Worm (Caenorhabditis elegans) whole organism, early embryonic: ENCODE data around the gene T06E6.10.

Experiments
- B0310.2 ChIP-seq: sonication (generic microtip); optimal IDR thresholded peaks from 2 replicates; lab custom pipeline; 2016; ENCODE audit warnings: mild to moderate bottlenecking, missing genetic modification characterization, missing compliant biosample characterization
- aly-1 ChIP-seq: sonication (generic microtip); optimal IDR thresholded peaks from 2 replicates; lab custom pipeline; 2016; ENCODE audit warnings: missing genetic modification characterization, missing compliant biosample characterization
- ama-1 ChIP-seq: fragments of 150-350 bp; optimal IDR thresholded peaks from 2 replicates; lab custom pipeline; 2014
- ceh-13 ChIP-seq: fragments of 200-800 bp; sonication (Bioruptor generic); optimal IDR thresholded peaks from 2 replicates; lab custom pipeline; 2018; ENCODE audit warnings: mild to moderate bottlenecking, missing genetic modification characterization, missing compliant biosample characterization
- ets-7 ChIP-seq: sonication (generic microtip); optimal IDR thresholded peaks from 2 replicates; lab custom pipeline; 2016; ENCODE audit warnings: missing genotype, missing genetic modification characterization, missing compliant biosample characterization
- flt-1 ChIP-seq: fragments of 200-800 bp; sonication (Bioruptor generic); IDR thresholded peaks from 2 replicates; pipeline ENCODE4 v1.3.6; 2022; ENCODE audit warnings: missing genetic modification characterization, missing compliant biosample characterization
- hmg-4 ChIP-seq: fragments of 200-800 bp; sonication (Bioruptor generic); optimal IDR thresholded peaks from 2 replicates; lab custom pipeline; 2018; ENCODE audit warnings: mild to moderate bottlenecking, missing genetic modification characterization, missing compliant biosample characterization
- hnd-1 ChIP-seq: sonication (generic microtip); optimal IDR thresholded peaks from 2 replicates; lab custom pipeline; 2016; ENCODE audit warnings: missing genetic modification characterization, missing compliant biosample characterization
- pes-1 ChIP-seq: fragments of 200-800 bp; sonication (Bioruptor generic); IDR thresholded peaks from 2 replicates; pipeline ENCODE4 v1.3.6; 2022; ENCODE audit warnings: missing genetic modification reagents, missing genetic modification characterization, missing compliant biosample characterization
- scrt-1 ChIP-seq: fragments of 200-800 bp; sonication (Bioruptor generic); IDR thresholded peaks from 2 replicates; pipeline ENCODE4 v1.3.6; 2022; ENCODE audit warnings: missing genetic modification characterization, missing compliant biosample characterization
- tbx-37 ChIP-seq: fragments of 200-800 bp; sonication (Bioruptor generic); conservative IDR thresholded peaks from 2 replicates; pipeline ENCODE4 v1.3.6; 2022; ENCODE audit warnings: missing genetic modification reagents, missing genetic modification characterization, missing compliant biosample characterization
- tra-4 ChIP-seq: sonication (generic microtip); optimal IDR thresholded peaks from 2 replicates; lab custom pipeline; 2017; ENCODE audit warnings: missing genetic modification characterization, missing compliant biosample characterization

DNA sequence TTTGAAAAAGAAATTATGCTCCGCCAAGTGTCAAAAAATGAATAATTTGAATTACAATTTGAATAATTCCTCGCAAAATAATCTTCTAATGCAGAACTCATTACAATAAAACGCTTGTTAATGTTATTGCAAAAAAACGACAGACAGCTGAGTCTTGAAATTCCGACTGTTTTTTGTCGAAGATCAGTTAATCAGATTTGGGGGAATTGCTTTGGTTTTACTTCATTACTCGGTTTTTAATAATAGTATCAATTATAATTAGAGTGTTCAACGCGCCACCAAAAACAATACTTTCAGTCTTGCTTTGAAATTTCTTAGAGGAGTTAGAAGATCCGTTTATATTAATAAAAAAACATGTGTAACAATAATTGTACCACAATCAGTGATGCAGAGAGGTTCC lies 40.0 kb upstream of the T06E6.10 start, which contains the start of gene srh-122:
- TF ChIP-seq B0310.2 (tag; lab: Kevin White, UChicago) (no peak), flt-1 (GFP tag; lab: Robert Waterston, UW) (no peak), ama-1 (lab: Kevin White, UChicago) (no peak), pes-1 (GFP tag; lab: Robert Waterston, UW) (no peak), ets-7 (tag; lab: Kevin White, UChicago) (no peak), tbx-37 (GFP tag; lab: Robert Waterston, UW) (no peak), scrt-1 (GFP tag; lab: Robert Waterston, UW) (no peak), hmg-4 (GFP tag; lab: Kevin White, UChicago) (no peak), hnd-1 (no peak), aly-1 (tag; lab: Kevin White, UChicago) (no peak), tra-4 (no peak), ceh-13 (GFP tag; lab: Kevin White, UChicago) (no peak)
